Worm (Caenorhabditis elegans) whole organism, midembryonic: Measurements from ENCODE around the gene F02E11.3.

Source experiments
- T22C8.4 ChIP-seq: fragments of 200-800 bp; sonication (Bioruptor generic); IDR thresholded peaks from 2 replicates; pipeline ENCODE4 v1.3.6; 2022; ENCODE audit warnings: missing genetic modification characterization, missing compliant biosample characterization
- cog-1 ChIP-seq: sonication (generic microtip); optimal IDR thresholded peaks from 2 replicates; lab custom pipeline; 2016; ENCODE audit warnings: missing genetic modification characterization, missing compliant biosample characterization
- flt-1 ChIP-seq: fragments of 200-800 bp; sonication (Bioruptor generic); IDR thresholded peaks from 2 replicates; pipeline ENCODE4 v1.3.6; 2022; ENCODE audit warnings: missing genetic modification characterization, missing compliant biosample characterization
- klf-2 ChIP-seq: fragments of 200-800 bp; sonication (Bioruptor generic); conservative IDR thresholded peaks from 2 replicates; pipeline ENCODE4 v1.3.6; 2022; ENCODE audit warnings: missing genetic modification reagents, missing genetic modification characterization, missing compliant biosample characterization
- med-1 ChIP-seq: sonication (generic microtip); optimal IDR thresholded peaks from 2 replicates; lab custom pipeline; 2017; ENCODE audit warnings: missing genetic modification characterization, mild to moderate bottlenecking, missing compliant biosample characterization, antibody characterized with exemption, missing genetic modification reagents; ENCODE audit not compliant: insufficient read depth
- ref-1 ChIP-seq: fragments of 200-800 bp; sonication (Bioruptor generic); conservative IDR thresholded peaks from 2 replicates; pipeline ENCODE4 v1.3.6; 2022; ENCODE audit warnings: missing genetic modification reagents, missing genetic modification characterization, missing compliant biosample characterization
- tab-1 ChIP-seq: fragments of 200-800 bp; sonication (Bioruptor generic); IDR thresholded peaks from 2 replicates; pipeline ENCODE4 v1.3.6; 2022; ENCODE audit warnings: missing genetic modification characterization, missing compliant biosample characterization
- ztf-23 ChIP-seq: fragments of 200-800 bp; sonication (Bioruptor generic); IDR thresholded peaks from 2 replicates; pipeline ENCODE4 v1.3.6; 2022; ENCODE audit warnings: missing genetic modification reagents, missing genetic modification characterization, missing compliant biosample characterization
- ztf-29 ChIP-seq: fragments of 200-800 bp; sonication (Bioruptor generic); IDR thresholded peaks from 2 replicates; pipeline ENCODE4 v1.3.6; 2022; ENCODE audit warnings: missing genetic modification reagents, missing genetic modification characterization, missing compliant biosample characterization

DNA sequence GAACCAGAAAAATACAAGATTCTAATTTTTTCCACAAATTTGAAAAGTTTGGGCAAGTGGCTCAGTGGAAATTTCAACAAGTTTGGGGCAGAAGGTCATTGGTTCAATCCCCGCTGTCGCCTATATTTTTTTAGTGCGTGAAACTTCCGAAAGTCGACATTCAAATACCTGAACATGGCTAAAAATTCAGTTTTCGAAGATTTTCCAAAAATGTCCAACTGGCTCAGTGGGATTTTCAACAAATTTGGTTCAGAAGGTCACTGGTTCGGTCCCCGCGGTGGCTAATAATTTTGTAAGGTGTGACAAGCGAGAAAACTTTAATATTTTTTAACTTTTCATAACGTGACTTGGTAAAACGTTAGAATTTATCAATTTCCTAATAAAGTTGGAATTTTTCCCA is 10.1 kb downstream of the F02E11.3 start:
- TF ChIP-seq flt-1 (GFP tag; lab: Robert Waterston, UW) (no peak), ztf-29 (GFP tag; lab: Robert Waterston, UW) (no peak), ztf-23 (GFP tag; lab: Robert Waterston, UW) (no peak), ref-1 (no peak), tab-1 (GFP tag; lab: Robert Waterston, UW) (no peak), T22C8.4 (GFP tag; lab: Robert Waterston, UW) (no peak), med-1 (no peak), cog-1 (no peak), klf-2 (no peak)
